Worm (Caenorhabditis elegans) whole organism, early embryonic: Measurements from ENCODE around the gene ZC196.5.

Source experiments
- B0310.2 ChIP-seq: sonication (generic microtip); optimal IDR thresholded peaks from 2 replicates; lab custom pipeline; 2016; ENCODE audit warnings: mild to moderate bottlenecking, missing genetic modification characterization, missing compliant biosample characterization
- F13C5.2 ChIP-seq: sonication (generic microtip); optimal IDR thresholded peaks from 2 replicates; lab custom pipeline; 2017; ENCODE audit warnings: mild to moderate bottlenecking, missing genetic modification characterization, inconsistent platforms, missing compliant biosample characterization
- aly-1 ChIP-seq: sonication (generic microtip); optimal IDR thresholded peaks from 2 replicates; lab custom pipeline; 2016; ENCODE audit warnings: missing genetic modification characterization, missing compliant biosample characterization
- ama-1 ChIP-seq: fragments of 150-350 bp; optimal IDR thresholded peaks from 2 replicates; lab custom pipeline; 2014
- ceh-13 ChIP-seq: fragments of 200-800 bp; sonication (Bioruptor generic); optimal IDR thresholded peaks from 2 replicates; lab custom pipeline; 2018; ENCODE audit warnings: mild to moderate bottlenecking, missing genetic modification characterization, missing compliant biosample characterization
- ets-7 ChIP-seq: sonication (generic microtip); optimal IDR thresholded peaks from 2 replicates; lab custom pipeline; 2016; ENCODE audit warnings: missing genotype, missing genetic modification characterization, missing compliant biosample characterization
- flt-1 ChIP-seq: fragments of 200-800 bp; sonication (Bioruptor generic); IDR thresholded peaks from 2 replicates; pipeline ENCODE4 v1.3.6; 2022; ENCODE audit warnings: missing genetic modification characterization, missing compliant biosample characterization
- scrt-1 ChIP-seq: fragments of 200-800 bp; sonication (Bioruptor generic); IDR thresholded peaks from 2 replicates; pipeline ENCODE4 v1.3.6; 2022; ENCODE audit warnings: missing genetic modification characterization, missing compliant biosample characterization
- tbx-11 ChIP-seq: fragments of 200-800 bp; sonication (Bioruptor generic); IDR thresholded peaks from 2 replicates; pipeline ENCODE4 v1.3.6; 2022; ENCODE audit warnings: missing genetic modification characterization, missing compliant biosample characterization
- tbx-37 ChIP-seq: fragments of 200-800 bp; sonication (Bioruptor generic); conservative IDR thresholded peaks from 2 replicates; pipeline ENCODE4 v1.3.6; 2022; ENCODE audit warnings: missing genetic modification reagents, missing genetic modification characterization, missing compliant biosample characterization
- tra-4 ChIP-seq: sonication (generic microtip); optimal IDR thresholded peaks from 2 replicates; lab custom pipeline; 2017; ENCODE audit warnings: missing genetic modification characterization, missing compliant biosample characterization

ce11 chrV:8781164-8781563 lies 52.0 kb downstream of the ZC196.5 start:
- TF ChIP-seq ama-1 (lab: Kevin White, UChicago) (no peak), flt-1 (GFP tag; lab: Robert Waterston, UW) (no peak), tbx-11 (GFP tag; lab: Robert Waterston, UW) (no peak), tra-4 (tag; lab: Kevin White, UChicago) (no peak), F13C5.2 (tag; lab: Kevin White, UChicago) (no peak), ceh-13 (GFP tag; lab: Kevin White, UChicago) (no peak), tbx-37 (GFP tag; lab: Robert Waterston, UW) (no peak), B0310.2 (tag; lab: Kevin White, UChicago) (no peak), scrt-1 (GFP tag; lab: Robert Waterston, UW) (no peak), ets-7 (tag; lab: Kevin White, UChicago) (no peak), aly-1 (tag; lab: Kevin White, UChicago) (no peak)
